Fruit fly (Drosophila melanogaster) whole organism, prepupa: ENCODE data around the gene ab.

Source experiments
- CG3032 ChIP-seq: fragments of 200-800 bp; optimal IDR thresholded peaks from 2 replicates; lab custom pipeline; 2019; ENCODE audit warnings: missing biosample characterization, mild to moderate bottlenecking, missing genetic modification characterization, moderate library complexity
- CG6792 ChIP-seq: fragments of 200-800 bp; sonication (Bioruptor generic); optimal IDR thresholded peaks from 3 replicates; lab custom pipeline; 2016; ENCODE audit warnings: missing biosample characterization, missing genetic modification characterization

DNA sequence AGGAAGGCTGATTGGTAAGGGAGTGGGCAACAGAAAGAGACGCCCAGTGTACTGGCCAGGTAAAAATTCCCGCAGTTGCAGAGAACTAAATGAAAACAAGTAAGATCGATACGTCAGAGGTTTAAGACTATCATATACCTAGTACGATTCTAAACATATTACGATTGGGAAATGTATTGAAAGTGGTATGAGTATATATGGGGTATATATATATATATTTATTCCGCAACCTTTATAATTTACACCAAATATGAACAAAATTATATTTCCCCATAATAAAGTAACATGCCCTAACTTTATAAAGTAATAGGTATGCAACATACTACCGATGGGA, 21.4 kb upstream of the ab start:
- TF ChIP-seq CG3032 (tag; lab: Kevin White, UChicago), result no peak
- TF ChIP-seq CG6792, result peak; percentile 65
